Worm (Caenorhabditis elegans) whole organism, L4/young adult: Measurements from ENCODE around the gene K07F5.15.

Source experiments
- W03F9.2 ChIP-seq: fragments of 150-350 bp; optimal IDR thresholded peaks from 2 replicates; lab custom pipeline; 2014; ENCODE audit warnings: missing biosample characterization, missing genetic modification characterization
- dao-5 ChIP-seq: sonication (generic microtip); optimal IDR thresholded peaks from 2 replicates; lab custom pipeline; 2016; ENCODE audit warnings: missing genotype, missing genetic modification characterization, moderate library complexity, missing compliant biosample characterization

DNA sequence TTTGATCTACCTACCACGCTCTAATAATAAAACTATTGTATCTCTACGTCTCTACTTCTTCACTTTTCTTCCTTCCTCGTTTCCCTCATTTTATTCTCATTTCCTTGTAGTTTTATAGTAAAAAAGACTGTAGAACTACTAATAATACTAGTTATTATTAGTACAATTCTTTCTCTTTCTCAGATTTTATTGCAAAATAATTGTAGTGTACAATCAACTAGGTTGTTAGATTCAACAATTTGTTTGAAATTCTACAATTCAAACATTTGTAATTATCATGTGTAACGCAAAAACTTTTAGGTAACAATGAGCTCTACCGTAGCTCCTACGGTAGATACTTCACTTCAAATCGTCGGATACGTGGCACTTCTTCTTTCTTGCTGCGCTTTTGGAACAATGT is 9.2 kb upstream of the K07F5.15 start, which contains the start of gene K07F5.12:
- no peak for TF ChIP-seq dao-5 (tag; lab: Kevin White, UChicago)
- no peak for TF ChIP-seq W03F9.2
